Worm (Caenorhabditis elegans) whole organism, early embryonic: ENCODE data around the gene srlf-35.

Experiments used
- B0310.2 ChIP-seq: sonication (generic microtip); optimal IDR thresholded peaks from 2 replicates; lab custom pipeline; 2016; ENCODE audit warnings: mild to moderate bottlenecking, missing genetic modification characterization, missing compliant biosample characterization
- F13C5.2 ChIP-seq: sonication (generic microtip); optimal IDR thresholded peaks from 2 replicates; lab custom pipeline; 2017; ENCODE audit warnings: mild to moderate bottlenecking, missing genetic modification characterization, inconsistent platforms, missing compliant biosample characterization
- aly-1 ChIP-seq: sonication (generic microtip); optimal IDR thresholded peaks from 2 replicates; lab custom pipeline; 2016; ENCODE audit warnings: missing genetic modification characterization, missing compliant biosample characterization
- ama-1 ChIP-seq: fragments of 150-350 bp; optimal IDR thresholded peaks from 2 replicates; lab custom pipeline; 2014
- ceh-13 ChIP-seq: fragments of 200-800 bp; sonication (Bioruptor generic); optimal IDR thresholded peaks from 2 replicates; lab custom pipeline; 2018; ENCODE audit warnings: mild to moderate bottlenecking, missing genetic modification characterization, missing compliant biosample characterization
- ceh-36 ChIP-seq: sonication (generic microtip); optimal IDR thresholded peaks from 2 replicates; lab custom pipeline; 2016; ENCODE audit warnings: missing genetic modification characterization, inconsistent platforms, missing compliant biosample characterization
- ets-7 ChIP-seq: sonication (generic microtip); optimal IDR thresholded peaks from 2 replicates; lab custom pipeline; 2016; ENCODE audit warnings: missing genotype, missing genetic modification characterization, missing compliant biosample characterization
- flt-1 ChIP-seq: fragments of 200-800 bp; sonication (Bioruptor generic); IDR thresholded peaks from 2 replicates; pipeline ENCODE4 v1.3.6; 2022; ENCODE audit warnings: missing genetic modification characterization, missing compliant biosample characterization
- hmbx-1 ChIP-seq: sonication (generic microtip); optimal IDR thresholded peaks from 2 replicates; lab custom pipeline; 2016; ENCODE audit warnings: mild to moderate bottlenecking, missing genetic modification characterization, missing compliant biosample characterization
- hmg-4 ChIP-seq: fragments of 200-800 bp; sonication (Bioruptor generic); optimal IDR thresholded peaks from 2 replicates; lab custom pipeline; 2018; ENCODE audit warnings: mild to moderate bottlenecking, missing genetic modification characterization, missing compliant biosample characterization
- hnd-1 ChIP-seq: sonication (generic microtip); optimal IDR thresholded peaks from 2 replicates; lab custom pipeline; 2016; ENCODE audit warnings: missing genetic modification characterization, missing compliant biosample characterization
- pes-1 ChIP-seq: fragments of 200-800 bp; sonication (Bioruptor generic); IDR thresholded peaks from 2 replicates; pipeline ENCODE4 v1.3.6; 2022; ENCODE audit warnings: missing genetic modification reagents, missing genetic modification characterization, missing compliant biosample characterization
- scrt-1 ChIP-seq: fragments of 200-800 bp; sonication (Bioruptor generic); IDR thresholded peaks from 2 replicates; pipeline ENCODE4 v1.3.6; 2022; ENCODE audit warnings: missing genetic modification characterization, missing compliant biosample characterization
- sea-1 ChIP-seq: fragments of 200-800 bp; sonication (Bioruptor generic); conservative IDR thresholded peaks from 2 replicates; pipeline ENCODE4 v1.3.6; 2022; ENCODE audit warnings: missing genetic modification characterization, missing compliant biosample characterization
- tbx-11 ChIP-seq: fragments of 200-800 bp; sonication (Bioruptor generic); IDR thresholded peaks from 2 replicates; pipeline ENCODE4 v1.3.6; 2022; ENCODE audit warnings: missing genetic modification characterization, missing compliant biosample characterization
- tbx-37 ChIP-seq: fragments of 200-800 bp; sonication (Bioruptor generic); conservative IDR thresholded peaks from 2 replicates; pipeline ENCODE4 v1.3.6; 2022; ENCODE audit warnings: missing genetic modification reagents, missing genetic modification characterization, missing compliant biosample characterization
- tra-4 ChIP-seq: sonication (generic microtip); optimal IDR thresholded peaks from 2 replicates; lab custom pipeline; 2017; ENCODE audit warnings: missing genetic modification characterization, missing compliant biosample characterization

srlf-35 gene

ce11 chrV:503728-504127 lies at the start of gene srlf-35:
srlf-35 (plus strand) TSS chrV:504028.
- no peak for TF ChIP-seq ama-1 (lab: Kevin White, UChicago)
- no peak for TF ChIP-seq ceh-36 (tag; lab: Kevin White, UChicago)
- TF ChIP-seq flt-1 (GFP tag; lab: Robert Waterston, UW) = no peak

- no peak for TF ChIP-seq aly-1 (tag; lab: Kevin White, UChicago)
- no peak for TF ChIP-seq sea-1
- no peak for TF ChIP-seq ama-1 (lab: Kevin White, UChicago)
- no peak for TF ChIP-seq tbx-37 (GFP tag; lab: Robert Waterston, UW)
- TF ChIP-seq hnd-1 = no peak
Measured at ce11 chrV:457839-458238, 46.0 kb upstream of the srlf-35 start.

ce11 chrV:459464-459863 lies 44.4 kb upstream of the srlf-35 start, which contains the start of gene nhr-203:
nhr-203 (plus strand) TSS chrV:459795.
- TF ChIP-seq tra-4 = no peak

ce11 chrV:462263-462662 lies 41.6 kb upstream of the srlf-35 start, which contains the start of gene nhr-202:
nhr-202 (plus strand) TSS chrV:462588.
- no peak for TF ChIP-seq hmbx-1 (tag; lab: Kevin White, UChicago)
- no peak for TF ChIP-seq hnd-1
- no peak for TF ChIP-seq ceh-13
- TF ChIP-seq sea-1 = no peak
- TF ChIP-seq aly-1 (tag; lab: Kevin White, UChicago) = no peak
- TF ChIP-seq B0310.2 (tag; lab: Kevin White, UChicago) = no peak
- no peak for TF ChIP-seq tbx-11 (GFP tag; lab: Robert Waterston, UW)
- TF ChIP-seq F13C5.2 (tag; lab: Kevin White, UChicago) = no peak
- no peak for TF ChIP-seq hmg-4 (GFP tag; lab: Kevin White, UChicago)
- no peak for TF ChIP-seq tra-4
- TF ChIP-seq tbx-37 (GFP tag; lab: Robert Waterston, UW) = no peak
- TF ChIP-seq ama-1 (lab: Kevin White, UChicago) = no peak
- no peak for TF ChIP-seq ets-7 (tag; lab: Kevin White, UChicago)
- no peak for TF ChIP-seq pes-1 (GFP tag; lab: Robert Waterston, UW)
- no peak for TF ChIP-seq ceh-36 (tag; lab: Kevin White, UChicago)
- no peak for TF ChIP-seq flt-1 (GFP tag; lab: Robert Waterston, UW)
- no peak for TF ChIP-seq scrt-1

- no peak for TF ChIP-seq hmg-4 (GFP tag; lab: Kevin White, UChicago)
- TF ChIP-seq scrt-1 = no peak
- TF ChIP-seq ceh-13 = no peak
- no peak for TF ChIP-seq flt-1 (GFP tag; lab: Robert Waterston, UW)
- no peak for TF ChIP-seq aly-1 (tag; lab: Kevin White, UChicago)
- no peak for TF ChIP-seq tra-4
- TF ChIP-seq ama-1 (lab: Kevin White, UChicago) = no peak
- TF ChIP-seq hnd-1 = no peak
- no peak for TF ChIP-seq B0310.2 (tag; lab: Kevin White, UChicago)
- TF ChIP-seq hmbx-1 (tag; lab: Kevin White, UChicago) = no peak
- no peak for TF ChIP-seq ceh-36 (tag; lab: Kevin White, UChicago)
- no peak for TF ChIP-seq tbx-11 (GFP tag; lab: Robert Waterston, UW)
- no peak for TF ChIP-seq ets-7 (tag; lab: Kevin White, UChicago)
- no peak for TF ChIP-seq tbx-37 (GFP tag; lab: Robert Waterston, UW)
Measured at ce11 chrV:464800-465199, 39.0 kb upstream of the srlf-35 start, which contains the start of gene nhr-201. nhr-201 (plus strand) TSS chrV:464828.

- no peak for TF ChIP-seq tbx-37 (GFP tag; lab: Robert Waterston, UW)
- TF ChIP-seq flt-1 (GFP tag; lab: Robert Waterston, UW) = no peak
- TF ChIP-seq pes-1 (GFP tag; lab: Robert Waterston, UW) = no peak
- TF ChIP-seq sea-1 = no peak
- no peak for TF ChIP-seq scrt-1
- no peak for TF ChIP-seq hnd-1
Measured at ce11 chrV:465355-465754, 38.5 kb upstream of the srlf-35 start.

- TF ChIP-seq sea-1 (no peak), F13C5.2 (tag; lab: Kevin White, UChicago) (no peak), tra-4 (no peak), ceh-36 (tag; lab: Kevin White, UChicago) (no peak), B0310.2 (tag; lab: Kevin White, UChicago) (no peak), ama-1 (lab: Kevin White, UChicago) (no peak), hnd-1 (no peak), aly-1 (tag; lab: Kevin White, UChicago) (no peak), flt-1 (GFP tag; lab: Robert Waterston, UW) (no peak), ceh-13 (no peak)
Measured at ce11 chrV:467507-467906, 36.3 kb upstream of the srlf-35 start.

ce11 chrV:468460-468859 lies 35.4 kb upstream of the srlf-35 start, which contains the start of gene srbc-57:
srbc-57 (minus strand) TSS chrV:468560.
- no peak for TF ChIP-seq B0310.2 (tag; lab: Kevin White, UChicago)
- no peak for TF ChIP-seq hmbx-1 (tag; lab: Kevin White, UChicago)
- TF ChIP-seq ets-7 (tag; lab: Kevin White, UChicago) = no peak
- TF ChIP-seq sea-1 = no peak
- TF ChIP-seq F13C5.2 (tag; lab: Kevin White, UChicago) = no peak
- no peak for TF ChIP-seq hnd-1
- TF ChIP-seq pes-1 (GFP tag; lab: Robert Waterston, UW) = no peak
- TF ChIP-seq flt-1 (GFP tag; lab: Robert Waterston, UW) = no peak
- TF ChIP-seq ama-1 (lab: Kevin White, UChicago) = no peak

- TF ChIP-seq ets-7 (tag; lab: Kevin White, UChicago) = no peak
- no peak for TF ChIP-seq ceh-36 (tag; lab: Kevin White, UChicago)
- TF ChIP-seq flt-1 (GFP tag; lab: Robert Waterston, UW) = no peak
- no peak for TF ChIP-seq aly-1 (tag; lab: Kevin White, UChicago)
- TF ChIP-seq tra-4 = no peak
- TF ChIP-seq tbx-11 (GFP tag; lab: Robert Waterston, UW) = no peak
- TF ChIP-seq hnd-1 = no peak
- no peak for TF ChIP-seq ama-1 (lab: Kevin White, UChicago)
Measured at ce11 chrV:472589-472988, 31.2 kb upstream of the srlf-35 start, which contains the start of gene srt-31. srt-31 (plus strand) TSS chrV:472889.
